Worm (Caenorhabditis elegans): ENCODE measurements around the gene fbxb-42.

The fbxb-42 gene

DNA sequence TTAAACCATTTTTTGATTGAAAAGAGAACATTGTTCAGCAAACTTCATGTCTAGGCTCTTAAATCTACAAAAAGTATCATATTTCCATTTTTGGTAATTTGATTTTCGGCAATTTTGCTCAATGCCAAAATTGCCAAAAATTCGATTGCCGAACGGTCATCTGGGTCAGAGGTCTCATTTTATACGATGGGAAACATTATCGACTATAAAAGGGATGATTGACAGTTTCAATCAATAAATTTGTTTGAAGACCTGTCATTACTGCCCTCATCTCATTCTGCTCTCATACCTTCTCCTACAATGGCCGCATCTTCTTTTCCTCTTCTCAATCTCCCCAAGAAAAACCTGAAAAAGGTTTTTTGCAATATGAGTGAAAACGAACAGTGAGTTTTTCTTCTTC, 24.4 kb downstream of the fbxb-42 start, which contains the start of gene K05F6.14:
Gene K05F6.14, plus strand, starts transcription at position 301 of the 400 bp plus-strand sequence.
- TF ChIP-seq hlh-15 (tag; optimal IDR thresholded peaks at IDR 0.05): no peak
- TF ChIP-seq gmeb-2 (tag; optimal IDR thresholded peaks at IDR 0.05): no peak

DNA sequence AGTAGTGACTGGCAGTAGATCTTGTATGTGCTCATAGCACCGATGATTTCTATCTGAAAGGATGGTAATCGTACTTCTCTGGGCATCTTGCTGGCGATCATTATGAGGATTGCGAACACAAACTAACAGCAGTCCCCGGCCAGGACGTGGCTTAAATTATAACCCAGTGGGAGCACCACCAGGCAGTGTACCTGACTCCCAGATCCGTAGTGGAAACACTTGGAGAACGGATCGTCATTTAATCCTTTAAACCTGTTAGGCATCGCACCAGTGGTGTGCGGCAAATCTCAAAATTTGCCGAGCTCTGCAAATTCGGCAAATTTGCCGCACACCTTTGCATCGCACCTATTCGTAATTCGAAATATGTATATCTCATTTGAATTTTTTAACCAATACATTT, 30.2 kb downstream of the fbxb-42 start, which contains the start of gene K05F6.8:
Gene K05F6.8, minus strand, starts transcription at position 101 of the 400 bp plus-strand sequence.
- TF ChIP-seq sox-2 (GFP tag; IDR thresholded peaks at IDR 0.05) (no peak), hlh-6 (tag; optimal IDR thresholded peaks at IDR 0.05) (no peak), unc-86 (tag; optimal IDR thresholded peaks at IDR 0.05) (no peak), tbx-2 (tag; optimal IDR thresholded peaks at IDR 0.05) (no peak), ceh-2 (tag; optimal IDR thresholded peaks at IDR 0.05) (no peak), syd-9 (tag; optimal IDR thresholded peaks at IDR 0.05) (no peak), sdc-2 (tag; optimal IDR thresholded peaks at IDR 0.05) (no peak), nhr-232 (tag; optimal IDR thresholded peaks at IDR 0.05) (no peak), zip-5 (tag; optimal IDR thresholded peaks at IDR 0.05) (no peak), ttx-3 (tag; optimal IDR thresholded peaks at IDR 0.05) (no peak), ceh-6 (GFP tag; optimal IDR thresholded peaks at IDR 0.05) (no peak), hlh-13 (GFP tag; optimal IDR thresholded peaks at IDR 0.05) (no peak), lim-6 (tag; optimal IDR thresholded peaks at IDR 0.05) (no peak), nfya-1 (tag; optimal IDR thresholded peaks at IDR 0.05) (no peak)

DNA sequence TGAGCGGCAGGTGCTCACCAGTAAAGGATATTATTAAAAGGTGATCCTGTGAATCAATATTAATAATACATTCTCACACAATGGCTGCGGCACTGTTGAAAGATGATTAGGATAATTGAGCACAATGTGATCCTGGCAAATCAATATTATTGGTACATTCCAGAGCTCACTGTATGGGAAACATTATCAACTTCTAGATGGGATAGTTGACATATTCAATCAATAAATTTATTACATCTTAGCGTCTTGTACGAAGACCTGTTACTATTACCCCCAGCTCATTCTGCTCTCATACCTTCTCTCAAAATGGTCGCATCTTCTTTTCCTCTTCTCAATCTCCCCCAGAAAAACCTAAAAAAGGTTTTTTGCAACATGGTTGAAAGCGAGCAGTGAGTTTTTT, 30.8 kb downstream of the fbxb-42 start, which contains the start of gene fbxb-49:
Gene fbxb-49, plus strand, starts transcription at position 301 of the 400 bp plus-strand sequence.
- TF ChIP-seq tbx-2 (tag; optimal IDR thresholded peaks at IDR 0.05) (no peak), ztf-16 (tag; optimal IDR thresholded peaks at IDR 0.05) (no peak), hlh-8 (tag; optimal IDR thresholded peaks at IDR 0.05) (no peak), ets-4 (tag; optimal IDR thresholded peaks at IDR 0.05) (no peak)

DNA sequence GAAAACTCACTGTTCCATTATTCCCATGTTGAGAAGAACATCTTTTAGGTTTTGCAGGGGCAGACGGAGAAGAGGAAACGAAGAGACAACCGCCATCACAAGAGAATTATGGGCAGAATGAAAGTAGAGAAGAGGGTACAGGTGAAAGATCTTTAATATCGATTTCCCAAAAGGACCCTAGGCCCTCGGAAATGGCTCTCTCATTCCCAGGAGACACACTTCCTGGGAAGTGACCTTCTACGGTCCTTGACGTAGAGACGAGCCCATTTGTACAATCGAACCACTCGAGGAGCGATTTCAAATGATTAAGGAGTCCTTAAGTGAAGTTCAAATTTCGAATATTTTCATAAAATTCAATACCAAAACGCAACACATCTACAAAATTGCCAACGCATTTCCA, 33.6 kb downstream of the fbxb-42 start, which contains the start of gene fbxb-46:
Gene fbxb-46, minus strand, starts transcription at position 101 of the 400 bp plus-strand sequence.
- TF ChIP-seq Y22D7AL.16 (tag; optimal IDR thresholded peaks at IDR 0.05) (no peak), gmeb-2 (tag; optimal IDR thresholded peaks at IDR 0.05) (no peak)

DNA sequence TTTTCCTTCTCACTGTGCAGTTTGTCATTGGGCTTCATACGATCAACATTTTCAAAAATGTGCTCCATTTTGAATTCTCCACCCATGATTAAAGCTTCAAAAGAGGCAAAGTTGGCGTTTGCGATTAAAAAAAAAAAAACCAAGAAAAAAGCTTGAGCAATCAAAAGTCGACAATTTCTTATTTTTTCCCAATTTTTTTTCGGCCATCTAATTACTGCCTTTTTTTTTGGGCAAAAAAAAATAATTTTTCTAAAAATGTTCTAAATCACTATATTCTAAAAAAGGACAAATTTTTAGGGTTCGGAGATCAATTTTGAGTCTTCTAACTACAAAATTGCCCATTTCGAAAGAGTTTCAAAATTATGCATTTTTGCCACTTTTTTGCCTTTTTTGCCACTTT, 38.6 kb downstream of the fbxb-42 start, which contains the start of gene K05F6.10:
Gene K05F6.10, minus strand, starts transcription at position 101 of the 400 bp plus-strand sequence.
- no peak for TF ChIP-seq ceh-6 (GFP tag; optimal IDR thresholded peaks at IDR 0.05)
- TF ChIP-seq ref-2 (tag; optimal IDR thresholded peaks at IDR 0.05): no peak
- no peak for TF ChIP-seq ttx-3 (tag; optimal IDR thresholded peaks at IDR 0.05)
- TF ChIP-seq hlh-8 (tag; optimal IDR thresholded peaks at IDR 0.05): no peak
- TF ChIP-seq ceh-31 (tag; optimal IDR thresholded peaks at IDR 0.05): no peak

DNA sequence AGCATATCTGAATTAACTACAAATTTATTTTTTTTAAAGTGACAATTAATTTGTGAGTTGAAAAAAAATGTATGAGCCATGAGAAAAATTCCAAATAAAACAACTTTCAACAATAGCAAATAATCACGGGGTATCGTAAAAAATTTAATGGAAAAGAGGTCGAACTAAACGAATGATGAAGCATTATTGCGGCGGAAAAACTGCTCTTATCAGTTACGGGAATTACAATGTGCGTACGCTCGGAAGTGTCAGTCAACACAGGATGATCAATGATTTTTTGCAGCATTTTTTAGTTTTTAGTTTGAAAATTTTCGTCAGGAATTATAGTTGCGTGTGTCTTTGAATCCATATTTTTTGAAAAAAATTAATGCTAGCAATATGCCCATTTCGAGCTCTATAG, 39.4 kb downstream of the fbxb-42 start:
- no peak for TF ChIP-seq lin-11 (tag; optimal IDR thresholded peaks at IDR 0.05)
- no peak for TF ChIP-seq K09A11.1 (tag; optimal IDR thresholded peaks at IDR 0.05; ENCODE audit: insufficient read depth)
- no peak for TF ChIP-seq tbx-2 (tag; optimal IDR thresholded peaks at IDR 0.05)
- no peak for TF ChIP-seq Y22D7AL.16 (tag; optimal IDR thresholded peaks at IDR 0.05)
- TF ChIP-seq elt-4 (tag; optimal IDR thresholded peaks at IDR 0.05): no peak
- no peak for TF ChIP-seq nhr-11 (tag; optimal IDR thresholded peaks at IDR 0.05)
- TF ChIP-seq ceh-18 (tag; optimal IDR thresholded peaks at IDR 0.05): no peak
- TF ChIP-seq ahr-1 (tag; optimal IDR thresholded peaks at IDR 0.05): no peak
- TF ChIP-seq pat-9 (tag; optimal IDR thresholded peaks at IDR 0.05): no peak
- TF ChIP-seq ztf-16 (tag; optimal IDR thresholded peaks at IDR 0.05): no peak
- no peak for TF ChIP-seq madf-2 (tag; optimal IDR thresholded peaks at IDR 0.05)
- no peak for TF ChIP-seq pqm-1 (tag; optimal IDR thresholded peaks at IDR 0.05)
- TF ChIP-seq gmeb-2 (tag; optimal IDR thresholded peaks at IDR 0.05): no peak
- TF ChIP-seq lim-6 (tag; optimal IDR thresholded peaks at IDR 0.05): no peak
- no peak for TF ChIP-seq unc-42 (tag; optimal IDR thresholded peaks at IDR 0.05)
- no peak for TF ChIP-seq dve-1 (tag; optimal IDR thresholded peaks at IDR 0.05)

All from whole organism, late embryonic.